Worm (Caenorhabditis elegans) whole organism, young adult: ENCODE measurements around the gene clec-47.

Experiments
- F22D6.2 ChIP-seq: sonication (generic microtip); optimal IDR thresholded peaks from 2 replicates; lab custom pipeline; 2016; ENCODE audit warnings: mild to moderate bottlenecking, missing genetic modification characterization, missing compliant biosample characterization
- Y79H2A.3 ChIP-seq: fragments of 200-800 bp; sonication (Bioruptor generic); conservative IDR thresholded peaks from 2 replicates; pipeline ENCODE4 v1.3.6; 2022; ENCODE audit warnings: missing genetic modification reagents, missing genetic modification characterization, missing compliant biosample characterization
- attf-5 ChIP-seq: fragments of 200-800 bp; sonication (Bioruptor generic); optimal IDR thresholded peaks from 2 replicates; lab custom pipeline; 2018; ENCODE audit warnings: mild to moderate bottlenecking, missing genetic modification characterization, missing compliant biosample characterization
- ceh-91 ChIP-seq: fragments of 200-800 bp; sonication (Bioruptor generic); IDR thresholded peaks from 2 replicates; pipeline ENCODE4 v1.3.6; 2022; ENCODE audit warnings: missing genetic modification reagents, missing genetic modification characterization, missing compliant biosample characterization
- dpl-1 ChIP-seq: fragments of 150-350 bp; optimal IDR thresholded peaks from 2 replicates; lab custom pipeline; 2014; ENCODE audit warnings: missing biosample characterization, missing genetic modification reagents, missing genetic modification characterization
- ets-4 ChIP-seq: fragments of 200-800 bp; sonication (Bioruptor generic); optimal IDR thresholded peaks from 2 replicates; lab custom pipeline; 2018; ENCODE audit warnings: mild to moderate bottlenecking, missing genetic modification characterization, missing compliant biosample characterization
- lin-35 ChIP-seq, 3 experiments: fragments of 150-350 bp in 2 of 3; sonication (generic microtip) in 1 of 3; optimal IDR thresholded peaks; 2 replicates each; lab custom pipeline; 2014 to 2018; ENCODE audit warnings: missing biosample characterization in 3 of 3, missing genetic modification characterization in 3 of 3, missing genetic modification reagents in 3 of 3
- mcd-1 ChIP-seq: fragments of 200-800 bp; sonication (Bioruptor generic); IDR thresholded peaks from 2 replicates; pipeline ENCODE4 v1.3.6; 2022; ENCODE audit warnings: missing genetic modification reagents, missing genetic modification characterization, missing compliant biosample characterization
- somi-1 ChIP-seq: fragments of 200-800 bp; sonication (Bioruptor generic); optimal IDR thresholded peaks from 2 replicates; lab custom pipeline; 2018; ENCODE audit warnings: mild to moderate bottlenecking, missing genetic modification characterization, missing compliant biosample characterization

- TF ChIP-seq ceh-91 (GFP tag; lab: Robert Waterston, UW) (peak; percentile 74), somi-1 (GFP tag; lab: Kevin White, UChicago) (no peak), mcd-1 (GFP tag; lab: Robert Waterston, UW) (peak; percentile 78), lin-35 (GFP tag; optimal IDR thresholded peaks at IDR 0.05; lab: Kevin White, UChicago) (peak in 2 of 3 experiments; percentile 37 to 39), F22D6.2 (no peak), ets-4 (GFP tag; lab: Kevin White, UChicago) (no peak), Y79H2A.3 (no peak), attf-5 (GFP tag; lab: Kevin White, UChicago) (no peak), dpl-1 (peak; percentile 67)
These were observed 8.8 kb downstream of the clec-47 start, which contains the start of gene Y75B12B.1 for ce11 chrV:15184097-15185040.
